Fruit fly (Drosophila melanogaster): ENCODE measurements around the gene CG10616.

Gene CG10616

DNA sequence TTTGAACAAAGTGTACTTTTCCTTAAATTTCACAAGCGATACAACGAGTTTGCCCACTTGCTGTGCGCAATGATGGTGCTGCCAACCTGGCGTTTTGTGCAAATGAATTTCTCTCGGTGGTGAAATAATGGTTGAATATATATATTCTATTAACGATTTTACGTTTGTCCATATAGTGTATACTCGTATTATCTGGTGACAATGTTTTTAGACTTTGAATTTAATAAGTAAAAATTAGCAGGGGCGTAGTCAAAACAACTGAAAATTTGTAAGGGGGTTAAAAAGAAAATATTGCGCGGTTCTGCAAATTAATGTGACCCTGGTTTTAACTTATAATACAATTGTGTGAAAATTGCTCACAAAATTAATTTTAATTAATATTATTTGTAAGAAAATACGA is 52.4 kb downstream of the CG10616 start, which contains the start of the genes ver and Gcn5 (continued):
- TF ChIP-seq salm (tag; optimal IDR thresholded peaks at IDR 0.05) (peak; percentile 74), CG3726 (GFP tag; IDR thresholded peaks at IDR 0.05) (peak; percentile 83; the same call in 2 of the 3 replicates), CG4707 (GFP tag; optimal IDR thresholded peaks at IDR 0.05) (peak; percentile 65), NfI (GFP tag; optimal IDR thresholded peaks at IDR 0.05) (peak; percentile 93), so (GFP tag; IDR thresholded peaks at IDR 0.05) (peak; percentile 89; the same call in 2 of the 3 replicates), CG1792 (GFP tag; optimal IDR thresholded peaks at IDR 0.05) (peak; percentile 76), schlank (tag; optimal IDR thresholded peaks at IDR 0.05) (peak; percentile 73), H2.0 (GFP tag; IDR thresholded peaks at IDR 0.05) (peak; percentile 93), ham (GFP tag; IDR thresholded peaks at IDR 0.05) (peak; percentile 78), CG12155 (GFP tag; optimal IDR thresholded peaks at IDR 0.05) (peak; percentile 89), CG30403 (GFP tag; optimal IDR thresholded peaks at IDR 0.05) (peak; percentile 93), Taf1 (GFP tag; IDR thresholded peaks at IDR 0.05) (peak; percentile 81), bowl (GFP tag; IDR thresholded peaks at IDR 0.05) (peak; percentile 76), CG12236 (GFP tag; optimal IDR thresholded peaks at IDR 0.05) (peak; percentile 18), BtbVII (GFP tag; optimal IDR thresholded peaks at IDR 0.05) (peak; percentile 90), Dref (GFP tag; IDR thresholded peaks at IDR 0.05) (peak; percentile 26; the same call in 1 of the 2 replicates), Dfd (GFP tag; optimal IDR thresholded peaks at IDR 0.05) (no peak), CG11695 (GFP tag; IDR thresholded peaks at IDR 0.05) (peak; percentile 92), danr (GFP tag; IDR thresholded peaks at IDR 0.05) (peak; percentile 86), CG6791 (GFP tag; IDR thresholded peaks at IDR 0.05; ENCODE audit: partially characterized antibody) (no peak), ci (GFP tag; IDR thresholded peaks at IDR 0.05) (peak; percentile 96), CG12391 (tag; optimal IDR thresholded peaks at IDR 0.05) (peak; percentile 95), bab2 (GFP tag; optimal IDR thresholded peaks at IDR 0.05) (peak; percentile 90), lmd (GFP tag; IDR thresholded peaks at IDR 0.05) (peak; percentile 95), CG2889 (GFP tag; IDR thresholded peaks at IDR 0.05) (peak; percentile 90), nerfin-1 (tag; optimal IDR thresholded peaks at IDR 0.05) (peak; percentile 82), oc (tag; optimal IDR thresholded peaks at IDR 0.05) (peak; percentile 90), klu (GFP tag; IDR thresholded peaks at IDR 0.05) (peak; percentile 89), Deaf1 (tag; optimal IDR thresholded peaks at IDR 0.05) (peak; percentile 67), Myb (GFP tag; optimal IDR thresholded peaks at IDR 0.05) (peak; percentile 56), CG15269 (tag; optimal IDR thresholded peaks at IDR 0.05) (peak; percentile 95), CG6689 (GFP tag; IDR thresholded peaks at IDR 0.05) (peak; percentile 95), CG32772 (GFP tag; IDR thresholded peaks at IDR 0.05) (peak; percentile 93), h (optimal IDR thresholded peaks at IDR 0.05) (no peak), sr (GFP tag; IDR thresholded peaks at IDR 0.05) (peak; percentile 75; the same call in 2 of the 3 replicates), row (GFP tag; IDR thresholded peaks at IDR 0.05) (peak; percentile 96), CG11696 (GFP tag; IDR thresholded peaks at IDR 0.05) (peak; percentile 85), zfh1 (GFP tag; IDR thresholded peaks at IDR 0.05) (peak; percentile 95), CG7745 (tag; optimal IDR thresholded peaks at IDR 0.05) (peak; percentile 66), emc (GFP tag; optimal IDR thresholded peaks at IDR 0.05) (peak; percentile 78), hb (GFP tag; IDR thresholded peaks at IDR 0.05; ENCODE audit: partially characterized antibody) (no peak), Tbp (GFP tag; optimal IDR thresholded peaks at IDR 0.05) (no peak), her (GFP tag; optimal IDR thresholded peaks at IDR 0.05) (peak; percentile 1), NK7.1 (GFP tag; optimal IDR thresholded peaks at IDR 0.05) (peak; percentile 73), CG6175 (GFP tag; IDR thresholded peaks at IDR 0.05) (peak; percentile 78), CG16815 (GFP tag; optimal IDR thresholded peaks at IDR 0.05) (peak; percentile 89), sim (GFP tag; IDR thresholded peaks at IDR 0.05) (peak; percentile 76), sc (optimal IDR thresholded peaks at IDR 0.05) (no peak), sc (GFP tag; optimal IDR thresholded peaks at IDR 0.05) (peak; percentile 73), CG16779 (GFP tag; IDR thresholded peaks at IDR 0.05) (peak; percentile 82; the same call in 1 of the 2 replicates), rib (GFP tag; IDR thresholded peaks at IDR 0.05) (peak; percentile 84), CG16863 (GFP tag; optimal IDR thresholded peaks at IDR 0.05) (peak; percentile 79), eyg (GFP tag; optimal IDR thresholded peaks at IDR 0.05) (peak; percentile 73)
